Worm (Caenorhabditis elegans) whole organism, L3 larva: ENCODE measurements around the gene lron-12.

ENCODE experiments used
- R02D3.7 ChIP-seq: fragments of 150-350 bp; optimal IDR thresholded peaks from 2 replicates; lab custom pipeline; 2014; ENCODE audit warnings: missing biosample characterization, missing genetic modification characterization
- ama-1 ChIP-seq: fragments of 150-350 bp; optimal IDR thresholded peaks from 2 replicates; lab custom pipeline; 2018
- ceh-82 ChIP-seq: fragments of 150-350 bp; optimal IDR thresholded peaks from 2 replicates; lab custom pipeline; 2014; ENCODE audit warnings: missing biosample characterization, missing genetic modification characterization
- ceh-9 ChIP-seq: sonication (generic microtip); optimal IDR thresholded peaks from 2 replicates; lab custom pipeline; 2018; ENCODE audit warnings: missing biosample characterization, missing genetic modification characterization
- egl-27 ChIP-seq: sonication (generic microtip); optimal IDR thresholded peaks from 4 replicates; lab custom pipeline; 2017; ENCODE audit warnings: missing biosample characterization, missing genetic modification reagents, missing genetic modification characterization
- elt-1 ChIP-seq: fragments of 150-350 bp; optimal IDR thresholded peaks from 2 replicates; lab custom pipeline; 2014; ENCODE audit warnings: missing biosample characterization, missing genetic modification characterization
- elt-2 ChIP-seq: sonication (generic microtip); optimal IDR thresholded peaks from 2 replicates; lab custom pipeline; 2016; ENCODE audit warnings: missing genetic modification reagents, mild to moderate bottlenecking, missing genetic modification characterization, missing compliant biosample characterization
- elt-3 ChIP-seq, 3 experiments: fragments of 150-350 bp in 1 of 3; sonication (generic microtip) in 2 of 3; optimal IDR thresholded peaks; 2 replicates in 2 of 3; 4 replicates in 1 of 3; lab custom pipeline; 2014 to 2017; ENCODE audit warnings: missing biosample characterization in 3 of 3, missing genetic modification characterization in 3 of 3
- eor-1 ChIP-seq, 2 experiments: fragments of 150-350 bp; optimal IDR thresholded peaks; 2 replicates each; lab custom pipeline; 2014 to 2018; ENCODE audit warnings: missing biosample characterization in 2 of 2, missing genetic modification characterization in 2 of 2
- fkh-2 ChIP-seq: fragments of 150-350 bp; optimal IDR thresholded peaks from 2 replicates; lab custom pipeline; 2014; ENCODE audit warnings: missing biosample characterization, missing genetic modification reagents, missing genetic modification characterization
- fos-1 ChIP-seq: fragments of 150-350 bp; optimal IDR thresholded peaks from 2 replicates; lab custom pipeline; 2014; ENCODE audit warnings: missing biosample characterization, missing genetic modification characterization
- lin-15B ChIP-seq: fragments of 150-350 bp; optimal IDR thresholded peaks from 2 replicates; lab custom pipeline; 2014; ENCODE audit warnings: missing biosample characterization, missing genetic modification characterization
- lin-39 ChIP-seq: fragments of 150-350 bp; optimal IDR thresholded peaks from 2 replicates; lab custom pipeline; 2018; ENCODE audit warnings: missing biosample characterization, missing genetic modification reagents, missing genetic modification characterization
- lsy-12 ChIP-seq: sonication (generic microtip); optimal IDR thresholded peaks from 2 replicates; lab custom pipeline; 2016; ENCODE audit warnings: mild to moderate bottlenecking, missing genetic modification characterization, missing compliant biosample characterization
- mdl-1 ChIP-seq: fragments of 150-350 bp; optimal IDR thresholded peaks from 2 replicates; lab custom pipeline; 2014; ENCODE audit warnings: missing biosample characterization, missing genetic modification characterization
- mml-1 ChIP-seq: fragments of 150-350 bp; sonication (generic microtip); optimal IDR thresholded peaks from 3 replicates; lab custom pipeline; 2014; ENCODE audit warnings: missing biosample characterization, missing genetic modification characterization
- nfya-1 ChIP-seq: sonication (generic microtip); optimal IDR thresholded peaks from 2 replicates; lab custom pipeline; 2017; ENCODE audit warnings: missing genetic modification characterization, mild to moderate bottlenecking, missing compliant biosample characterization, antibody characterized with exemption, moderate library complexity; ENCODE audit not compliant: insufficient read depth
- nhr-11 ChIP-seq: fragments of 150-350 bp; optimal IDR thresholded peaks from 2 replicates; lab custom pipeline; 2014; ENCODE audit warnings: missing biosample characterization, missing genetic modification characterization
- nhr-12 ChIP-seq: fragments of 150-350 bp; optimal IDR thresholded peaks from 2 replicates; lab custom pipeline; 2014; ENCODE audit warnings: missing biosample characterization, missing genetic modification characterization
- nhr-23 ChIP-seq: fragments of 150-350 bp; optimal IDR thresholded peaks from 2 replicates; lab custom pipeline; 2014; ENCODE audit warnings: missing biosample characterization, missing genetic modification reagents, missing genetic modification characterization
- nhr-237 ChIP-seq: fragments of 150-350 bp; optimal IDR thresholded peaks from 2 replicates; lab custom pipeline; 2014; ENCODE audit warnings: missing biosample characterization, missing genetic modification characterization
- nhr-25 ChIP-seq: sonication (generic microtip); optimal IDR thresholded peaks from 2 replicates; lab custom pipeline; 2017; ENCODE audit warnings: missing biosample characterization, missing genetic modification characterization
- nhr-28 ChIP-seq: fragments of 150-350 bp; optimal IDR thresholded peaks from 2 replicates; lab custom pipeline; 2014; ENCODE audit warnings: missing biosample characterization, missing genetic modification characterization
- nhr-43 ChIP-seq: sonication (generic microtip); optimal IDR thresholded peaks from 2 replicates; lab custom pipeline; 2016; ENCODE audit warnings: mild to moderate bottlenecking, missing genetic modification characterization, missing compliant biosample characterization; ENCODE audit not compliant: poor library complexity, severe bottlenecking
- nhr-67 ChIP-seq: fragments of 150-350 bp; optimal IDR thresholded peaks from 2 replicates; lab custom pipeline; 2014; ENCODE audit warnings: missing biosample characterization, missing genetic modification characterization
- nhr-76 ChIP-seq: fragments of 150-350 bp; sonication (generic microtip); optimal IDR thresholded peaks from 5 replicates; lab custom pipeline; 2014; ENCODE audit warnings: missing biosample characterization, missing genetic modification characterization
- nhr-77 ChIP-seq: fragments of 150-350 bp; optimal IDR thresholded peaks from 2 replicates; lab custom pipeline; 2014; ENCODE audit warnings: missing biosample characterization, missing genetic modification characterization
- pha-4 ChIP-seq: fragments of 150-350 bp; optimal IDR thresholded peaks from 2 replicates; lab custom pipeline; 2014; ENCODE audit warnings: missing biosample characterization, missing genetic modification reagents, missing genetic modification characterization
- pqm-1 ChIP-seq: fragments of 150-350 bp; optimal IDR thresholded peaks from 2 replicates; lab custom pipeline; 2017; ENCODE audit warnings: missing biosample characterization, missing genetic modification characterization, inconsistent platforms
- sea-2 ChIP-seq: fragments of 150-350 bp; sonication (generic microtip); optimal IDR thresholded peaks from 4 replicates; lab custom pipeline; 2014; ENCODE audit warnings: missing biosample characterization, missing genetic modification reagents, missing genetic modification characterization
- skn-1 ChIP-seq: fragments of 150-350 bp; optimal IDR thresholded peaks from 2 replicates; lab custom pipeline; 2014; ENCODE audit warnings: missing biosample characterization, missing genetic modification characterization
- snpc-4 ChIP-seq: fragments of 150-350 bp; optimal IDR thresholded peaks from 2 replicates; lab custom pipeline; 2014; ENCODE audit warnings: missing biosample characterization, missing genetic modification characterization
- tbx-2 ChIP-seq: sonication (generic microtip); optimal IDR thresholded peaks from 2 replicates; lab custom pipeline; 2016; ENCODE audit warnings: mild to moderate bottlenecking, missing genetic modification characterization, missing compliant biosample characterization
- unc-39 ChIP-seq: sonication (generic microtip); optimal IDR thresholded peaks from 4 replicates; lab custom pipeline; 2017; ENCODE audit warnings: missing biosample characterization, missing genetic modification characterization
- ztf-4 ChIP-seq: fragments of 150-350 bp; optimal IDR thresholded peaks from 2 replicates; lab custom pipeline; 2014; ENCODE audit warnings: missing biosample characterization, missing genetic modification characterization

Gene lron-12

ce11 chrIII:12118381-12118780 is at the start of gene lron-12:
Gene lron-12 (minus strand): TSS chrIII:12118481.
- TF ChIP-seq nfya-1 (tag; lab: Kevin White, UChicago): no peak
- no peak for TF ChIP-seq skn-1
- TF ChIP-seq lin-39 (tag; lab: Kevin White, UChicago): no peak
- TF ChIP-seq nhr-237 (tag; lab: Kevin White, UChicago): no peak
- TF ChIP-seq ceh-9 (tag; lab: Kevin White, UChicago): no peak
- no peak for TF ChIP-seq nhr-77 (tag; lab: Kevin White, UChicago)

DNA sequence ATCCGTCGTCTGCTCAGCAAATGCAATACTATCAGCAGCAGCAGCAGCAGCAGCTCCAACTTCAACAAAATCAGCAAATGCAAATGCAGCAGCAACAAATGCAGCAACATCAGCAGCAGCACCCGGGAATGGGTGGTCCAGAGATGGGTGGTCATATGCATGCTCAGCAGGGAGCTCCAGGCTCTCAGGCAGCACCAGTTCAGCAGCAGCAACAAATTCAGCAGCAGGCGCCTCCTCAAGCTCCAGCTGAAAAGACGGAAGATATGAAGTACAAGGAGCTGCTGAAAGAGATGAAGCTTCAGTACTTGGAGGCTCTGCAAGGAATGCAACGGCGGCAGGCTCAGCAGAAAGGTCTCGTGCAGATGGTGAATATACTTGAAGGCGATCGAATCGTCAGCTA is 48.7 kb upstream of the lron-12 start:
- TF ChIP-seq R02D3.7 (no peak), elt-1 (no peak), nhr-67 (no peak), ama-1 (lab: Kevin White, UChicago) (no peak), nhr-43 (tag; lab: Kevin White, UChicago) (no peak), nhr-28 (tag; lab: Kevin White, UChicago) (no peak), nhr-77 (tag; lab: Kevin White, UChicago) (no peak), snpc-4 (tag; lab: Kevin White, UChicago) (no peak), elt-3 (tag; optimal IDR thresholded peaks at IDR 0.05; lab: Kevin White, UChicago) (no peak), nhr-11 (no peak), nhr-25 (tag; lab: Kevin White, UChicago) (no peak), pqm-1 (no peak), lsy-12 (no peak)

DNA sequence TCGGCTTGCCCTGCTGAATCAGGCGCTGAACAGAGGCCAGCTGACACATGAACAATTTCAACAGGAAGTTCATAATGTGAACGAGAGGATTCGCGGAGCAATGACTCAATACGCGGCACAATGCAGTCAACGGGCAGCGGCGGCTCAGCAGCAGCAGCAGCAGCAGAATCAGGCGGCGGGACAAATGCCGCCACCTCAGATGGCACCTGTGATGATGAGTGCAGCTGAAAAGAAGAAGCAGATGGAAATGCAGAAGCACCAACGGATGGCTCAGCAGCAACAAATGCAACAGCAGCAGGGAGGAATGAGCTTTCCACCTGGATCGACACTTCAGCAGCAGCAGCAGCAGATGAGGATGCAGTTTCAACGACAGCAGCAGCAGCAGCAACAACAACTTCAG is 47.0 kb upstream of the lron-12 start:
- TF ChIP-seq elt-2 (tag; lab: Kevin White, UChicago): no peak
- TF ChIP-seq fkh-2 (tag; lab: Kevin White, UChicago): no peak
- TF ChIP-seq lin-15B (tag; lab: Kevin White, UChicago): no peak
- no peak for TF ChIP-seq nhr-28 (tag; lab: Kevin White, UChicago)
- no peak for TF ChIP-seq nhr-76
- no peak for TF ChIP-seq fos-1 (tag; lab: Kevin White, UChicago)
- no peak for TF ChIP-seq mdl-1 (tag; lab: Kevin White, UChicago)
- no peak for TF ChIP-seq pha-4 (tag; lab: Kevin White, UChicago)
- no peak for TF ChIP-seq R02D3.7
- TF ChIP-seq nhr-77 (tag; lab: Kevin White, UChicago): no peak
- no peak for TF ChIP-seq lin-39 (tag; lab: Kevin White, UChicago)
- no peak for TF ChIP-seq egl-27 (tag; lab: Kevin White, UChicago)
- no peak for TF ChIP-seq nhr-23 (tag; lab: Kevin White, UChicago)
- no peak for TF ChIP-seq unc-39 (tag; lab: Kevin White, UChicago)
- TF ChIP-seq ztf-4 (tag; lab: Kevin White, UChicago): no peak
- TF ChIP-seq, all 47 proteins: peak for 0

- no peak for TF ChIP-seq skn-1
- no peak for TF ChIP-seq lin-15B (tag; lab: Kevin White, UChicago)
- no peak for TF ChIP-seq mdl-1 (tag; lab: Kevin White, UChicago)
- no peak for TF ChIP-seq nhr-12 (tag; lab: Kevin White, UChicago)
- TF ChIP-seq nfya-1 (tag; lab: Kevin White, UChicago): peak; percentile 86
- no peak for TF ChIP-seq tbx-2 (tag; lab: Kevin White, UChicago)
- TF ChIP-seq elt-3 (tag; optimal IDR thresholded peaks at IDR 0.05; lab: Kevin White, UChicago): no peak
- no peak for TF ChIP-seq nhr-77 (tag; lab: Kevin White, UChicago)
Measured at ce11 chrIII:12164414-12164813, 46.1 kb upstream of the lron-12 start.

- TF ChIP-seq ceh-82 (tag; lab: Kevin White, UChicago) (no peak), pha-4 (tag; lab: Kevin White, UChicago) (no peak), elt-1 (no peak), sea-2 (no peak), eor-1 (tag; optimal IDR thresholded peaks at IDR 0.05; lab: Kevin White, UChicago) (no peak), mml-1 (tag; lab: Kevin White, UChicago) (no peak), nfya-1 (tag; lab: Kevin White, UChicago) (peak; percentile 87)
- TF ChIP-seq, all 47 proteins: peak for 1
Measured at ce11 chrIII:12160929-12161328, 42.6 kb upstream of the lron-12 start.
